Worm (Caenorhabditis elegans) whole organism, L3 larva: Measurements from ENCODE around the gene rmd-1.

Source experiments
- ZK546.5 ChIP-seq: sonication (generic microtip); optimal IDR thresholded peaks from 2 replicates; lab custom pipeline; 2017; ENCODE audit warnings: missing biosample characterization, missing genetic modification characterization
- nfya-1 ChIP-seq: sonication (generic microtip); optimal IDR thresholded peaks from 2 replicates; lab custom pipeline; 2017; ENCODE audit warnings: missing genetic modification characterization, mild to moderate bottlenecking, missing compliant biosample characterization, antibody characterized with exemption, moderate library complexity; ENCODE audit not compliant: insufficient read depth
- nhr-11 ChIP-seq: fragments of 150-350 bp; optimal IDR thresholded peaks from 2 replicates; lab custom pipeline; 2014; ENCODE audit warnings: missing biosample characterization, missing genetic modification characterization
- sea-2 ChIP-seq: fragments of 150-350 bp; sonication (generic microtip); optimal IDR thresholded peaks from 4 replicates; lab custom pipeline; 2014; ENCODE audit warnings: missing biosample characterization, missing genetic modification reagents, missing genetic modification characterization

DNA sequence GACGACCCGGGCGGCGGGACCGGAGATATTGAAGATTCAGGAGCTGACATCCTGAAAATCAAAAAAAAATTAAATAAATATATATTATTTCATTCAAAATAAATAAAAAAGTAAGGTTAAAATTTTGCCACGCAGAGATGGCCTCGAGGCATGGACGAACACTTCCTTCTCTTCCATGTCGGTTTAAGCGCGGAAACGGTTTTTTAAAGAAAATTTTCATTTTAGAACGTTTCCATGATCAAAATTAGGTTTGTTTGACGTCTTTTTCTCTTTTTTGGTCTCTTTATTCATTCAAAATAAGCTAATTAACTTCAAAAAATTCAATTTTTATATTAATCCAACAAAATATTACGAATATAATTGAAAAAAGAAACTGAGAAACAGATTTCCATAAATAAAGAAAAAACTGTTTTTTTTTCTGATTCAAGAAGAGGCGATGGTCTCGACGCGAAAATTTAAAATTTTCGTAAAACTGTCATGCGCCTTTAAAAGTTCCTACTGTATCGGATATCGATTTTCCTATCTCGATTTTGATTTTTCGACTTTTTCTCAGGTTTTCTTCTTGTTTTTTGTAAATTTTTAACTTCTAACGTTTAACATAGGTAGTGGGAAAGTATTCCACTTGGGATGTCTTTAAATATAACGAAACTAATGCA, 3.3 kb downstream of the rmd-1 start, which contains the start of gene gcc-2:
- TF ChIP-seq nhr-11 (tag; lab: Kevin White, UChicago), result no peak
- no peak for TF ChIP-seq sea-2 (GFP tag; lab: Kevin White, UChicago)
- TF ChIP-seq ZK546.5 (tag; lab: Kevin White, UChicago), result no peak
- no peak for TF ChIP-seq nfya-1
